Fruit fly (Drosophila melanogaster) whole organism: ENCODE data around the gene DENR.

Source experiments
- CG8478 ChIP-seq: fragments of >200 bp; optimal IDR thresholded peaks from 2 replicates; lab custom pipeline; 2018; ENCODE audit warnings: inconsistent platforms
- Dll ChIP-seq: fragments of >200 bp; optimal IDR thresholded peaks from 2 replicates; lab custom pipeline; 2017
- EcR ChIP-seq, 2 experiments: fragments of >200 bp; optimal IDR thresholded peaks; 2 replicates each; lab custom pipeline; 2017; ENCODE audit warnings: missing biosample characterization in 2 of 2, missing genetic modification characterization in 2 of 2, missing genetic modification reagents in 2 of 2
- pan ChIP-seq: fragments of >200 bp; optimal IDR thresholded peaks from 2 replicates; lab custom pipeline; 2017
- psq ChIP-seq: fragments of >200 bp; optimal IDR thresholded peaks from 2 replicates; lab custom pipeline; 2017
- usp ChIP-seq: fragments of >200 bp; optimal IDR thresholded peaks from 2 replicates; lab custom pipeline; 2017; ENCODE audit warnings: missing biosample characterization, missing genetic modification characterization, mixed read lengths

DNA sequence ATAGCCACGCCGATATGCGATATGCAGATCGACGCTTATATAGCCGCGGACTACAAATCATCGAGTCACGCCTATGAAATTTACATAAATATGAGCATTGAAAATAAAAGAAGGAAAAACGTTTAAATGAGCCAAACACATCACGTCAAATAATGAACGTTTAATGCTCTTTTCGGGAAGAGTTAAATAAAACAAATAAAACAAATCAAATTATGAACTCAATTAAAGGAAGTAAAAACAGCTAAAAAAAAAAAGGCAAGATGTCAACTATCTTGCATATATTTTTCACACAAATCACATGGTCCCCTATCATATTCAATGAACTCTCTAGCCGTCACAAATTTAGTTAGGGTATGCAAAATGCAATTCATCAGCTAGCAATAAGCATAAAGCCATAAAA, 18.7 kb downstream of the DENR start:
- no peak for TF ChIP-seq EcR (GFP tag; optimal IDR thresholded peaks at IDR 0.05; lab: Kevin White, UChicago)
- no peak for TF ChIP-seq psq (lab: Kevin White, UChicago)
- no peak for TF ChIP-seq Dll (lab: Kevin White, UChicago)
- no peak for TF ChIP-seq pan (lab: Kevin White, UChicago)
- no peak for TF ChIP-seq CG8478
- no peak for TF ChIP-seq usp (GFP tag; lab: Kevin White, UChicago)
